Worm (Caenorhabditis elegans) whole organism, L4 larva: Measurements from ENCODE around the gene mfsd-13.2.

Source experiments
- D1046.2 ChIP-seq: fragments of 200-800 bp; sonication (Bioruptor generic); IDR thresholded peaks from 2 replicates; pipeline ENCODE4 v1.3.6; 2022; ENCODE audit warnings: missing genetic modification characterization, missing compliant biosample characterization
- Y48G9A.11 ChIP-seq: fragments of 200-800 bp; sonication (Bioruptor generic); IDR thresholded peaks from 2 replicates; pipeline ENCODE4 v1.3.6; 2022; ENCODE audit warnings: missing genetic modification reagents, missing genetic modification characterization, missing compliant biosample characterization
- ZK546.5 ChIP-seq, 2 experiments: sonication (generic microtip); optimal IDR thresholded peaks; 2 replicates each; lab custom pipeline; 2017; ENCODE audit warnings: missing biosample characterization in 2 of 2, missing genetic modification characterization in 2 of 2
- jun-1 ChIP-seq: fragments of 150-350 bp; optimal IDR thresholded peaks from 2 replicates; lab custom pipeline; 2014; ENCODE audit warnings: missing biosample characterization, missing genetic modification reagents, missing genetic modification characterization
- nhr-237 ChIP-seq: sonication (generic microtip); optimal IDR thresholded peaks from 2 replicates; lab custom pipeline; 2017; ENCODE audit warnings: missing biosample characterization, missing genetic modification characterization
- nhr-25 ChIP-seq: sonication (generic microtip); optimal IDR thresholded peaks from 2 replicates; lab custom pipeline; 2017; ENCODE audit warnings: missing genetic modification characterization, mild to moderate bottlenecking, missing compliant biosample characterization, antibody characterized with exemption, moderate library complexity, borderline replicate concordance; ENCODE audit not compliant: insufficient read depth
- nhr-42 ChIP-seq: fragments of 200-800 bp; sonication (Bioruptor generic); IDR thresholded peaks from 2 replicates; pipeline ENCODE4 v1.3.6; 2022; ENCODE audit warnings: missing genetic modification characterization, missing compliant biosample characterization
- skn-1 ChIP-seq: fragments of 150-350 bp; optimal IDR thresholded peaks from 2 replicates; lab custom pipeline; 2014; ENCODE audit warnings: missing biosample characterization, missing genetic modification characterization
- snpc-4 ChIP-seq: fragments of 150-350 bp; optimal IDR thresholded peaks from 2 replicates; lab custom pipeline; 2014; ENCODE audit warnings: missing biosample characterization, missing genetic modification characterization
- unc-62 ChIP-seq, 3 experiments: fragments of 150-350 bp in 1 of 3; sonication (generic microtip); optimal IDR thresholded peaks in 2 of 3; peaks in 1 of 3; 1 replicate in 1 of 3; 2 replicates in 2 of 3; lab custom pipeline; 2014 to 2017; ENCODE audit warnings: missing biosample characterization in 3 of 3, missing genetic modification characterization in 3 of 3, missing genetic modification reagents in 3 of 3, missing genotype in 1 of 3

DNA sequence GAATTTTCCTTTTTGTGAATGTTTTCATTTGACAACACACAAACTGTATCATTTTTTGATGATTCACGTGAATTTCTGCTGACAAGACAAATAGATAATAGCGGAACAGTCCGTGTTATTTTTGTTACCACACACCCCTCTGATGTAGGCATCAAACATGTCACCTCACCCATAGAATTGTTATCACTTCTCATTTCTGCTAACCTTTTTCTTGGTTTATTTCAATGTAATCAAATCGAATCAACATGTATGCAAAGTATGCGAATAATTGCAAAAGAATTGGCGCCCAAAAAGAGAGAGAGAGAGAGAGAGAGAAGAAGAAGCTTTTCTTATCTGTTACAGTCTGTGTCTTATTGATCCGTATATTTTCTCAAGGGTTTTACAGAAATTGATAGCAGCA lies 8.2 kb downstream of the mfsd-13.2 start:
- TF ChIP-seq Y48G9A.11 (GFP tag; lab: Robert Waterston, UW), result no peak
- TF ChIP-seq ZK546.5 (tag; optimal IDR thresholded peaks at IDR 0.05; lab: Kevin White, UChicago), result no peak
- TF ChIP-seq snpc-4 (tag; lab: Kevin White, UChicago), result no peak
- no peak for TF ChIP-seq jun-1 (tag; lab: Kevin White, UChicago)
- TF ChIP-seq unc-62 (GFP tag; optimal IDR thresholded peaks at IDR 0.05 in 1 of 2; lab: Kevin White, UChicago), result peak in 1 of 2 experiments; percentile 69
- no peak for TF ChIP-seq unc-62 (tag; optimal IDR thresholded peaks at IDR 0.05; lab: Kevin White, UChicago)
- TF ChIP-seq skn-1 (tag; lab: Kevin White, UChicago), result no peak
- no peak for TF ChIP-seq D1046.2
- TF ChIP-seq nhr-237 (tag; lab: Kevin White, UChicago), result no peak
- TF ChIP-seq nhr-25 (tag; lab: Kevin White, UChicago), result no peak
- no peak for TF ChIP-seq nhr-42 (GFP tag; lab: Robert Waterston, UW)
